Worm (Caenorhabditis elegans) whole organism, young adult: ENCODE data around the gene irld-62.
"Not testable (repeated sequence)": the region's sequence is repeated elsewhere in the genome, so short reads cannot be mapped to it uniquely, and the experiment has no call there.

Source experiments
- B0019.2 ChIP-seq: fragments of 200-800 bp; sonication (Bioruptor generic); conservative IDR thresholded peaks from 2 replicates; pipeline ENCODE4 v1.3.6; 2022; ENCODE audit warnings: missing genetic modification reagents, missing genetic modification characterization, missing compliant biosample characterization
- F57A8.1 ChIP-seq: fragments of 200-800 bp; sonication (Bioruptor generic); optimal IDR thresholded peaks from 2 replicates; lab custom pipeline; 2018; ENCODE audit warnings: mild to moderate bottlenecking, missing genetic modification characterization, moderate library complexity, missing compliant biosample characterization
- K12H6.12 ChIP-seq: fragments of 200-800 bp; sonication (Bioruptor generic); optimal IDR thresholded peaks from 2 replicates; lab custom pipeline; 2018; ENCODE audit warnings: mild to moderate bottlenecking, missing genetic modification characterization, missing compliant biosample characterization
- aptf-2 ChIP-seq: fragments of 200-800 bp; sonication (Bioruptor generic); conservative IDR thresholded peaks from 2 replicates; pipeline ENCODE4 v1.3.6; 2022; ENCODE audit warnings: missing genetic modification reagents, missing genetic modification characterization, missing compliant biosample characterization
- die-1 ChIP-seq: sonication (generic microtip); optimal IDR thresholded peaks from 2 replicates; lab custom pipeline; 2016; ENCODE audit warnings: missing genotype, mild to moderate bottlenecking, missing genetic modification characterization, missing compliant biosample characterization
- lag-1 ChIP-seq: fragments of 200-800 bp; sonication (Bioruptor generic); IDR thresholded peaks from 2 replicates; pipeline ENCODE4 v1.3.6; 2022; ENCODE audit warnings: missing genetic modification reagents, missing genetic modification characterization, missing compliant biosample characterization
- lin-40 ChIP-seq: sonication (generic microtip); optimal IDR thresholded peaks from 2 replicates; lab custom pipeline; 2016; ENCODE audit warnings: missing genetic modification characterization, mild to moderate bottlenecking, missing compliant biosample characterization, missing genotype, missing genetic modification reagents

DNA sequence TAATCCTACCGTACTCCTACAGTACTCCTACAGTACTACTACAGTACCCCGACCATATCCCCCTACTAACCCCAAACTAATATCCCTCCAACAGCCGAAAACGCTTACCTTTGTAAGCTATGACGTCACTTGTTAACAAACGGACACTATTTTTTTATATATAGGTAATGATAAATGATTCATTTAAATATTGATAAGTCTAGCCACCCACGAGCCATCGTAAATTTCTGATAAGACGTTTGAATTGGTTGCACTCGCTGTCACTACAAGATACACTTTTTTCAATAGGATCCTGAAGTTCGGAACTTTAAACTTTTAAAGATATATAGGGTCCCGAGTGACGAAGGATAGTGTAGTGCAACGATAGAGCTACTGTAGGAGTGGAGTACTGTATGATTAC, 11.8 kb downstream of the irld-62 start, which contains the start of gene nhr-247:
- TF ChIP-seq lin-40; aptf-2 (GFP tag; lab: Robert Waterston, UW); die-1 (tag; lab: Kevin White, UChicago); F57A8.1; K12H6.12 (tag; lab: Kevin White, UChicago); B0019.2; lag-1 (GFP tag; lab: Robert Waterston, UW): not testable (repeated sequence)
